Comparison of ENCODE assay signal across 2 worm cellular contexts in genomic region chrV:11094698-11095097, ce11.
TF ChIP-seq lines count a peak whose summit lies in the region.

No protein-coding gene starts in this region.

TF ChIP-seq in whole organism, L1 larva, 84 proteins besides CTCF, POLR2A, EP300 and RAD21 (continued from another document):
- TF ChIP-seq lin-35 (GFP tag; optimal IDR thresholded peaks at IDR 0.05; lab: Kevin White, UChicago), result peak in 1 of 2 experiments; percentile 29
- peak; percentile 19 for TF ChIP-seq blmp-1 (tag; optimal IDR thresholded peaks at IDR 0.05; lab: Kevin White, UChicago)
- TF ChIP-seq dpl-1 (GFP tag; optimal IDR thresholded peaks at IDR 0.05; lab: Kevin White, UChicago), result no peak
- peak in 1 of 6 experiments; percentile 28 for TF ChIP-seq elt-3 (tag; optimal IDR thresholded peaks at IDR 0.05; lab: Kevin White, UChicago)
- no peak for TF ChIP-seq nhr-84 (tag; optimal IDR thresholded peaks at IDR 0.05; lab: Kevin White, UChicago)
- TF ChIP-seq nhr-71 (tag; optimal IDR thresholded peaks at IDR 0.05; lab: Kevin White, UChicago), result peak; percentile 3

TF ChIP-seq in whole organism, L4 larva, 104 proteins besides CTCF, POLR2A, EP300 and RAD21 (continued from another document):
- TF ChIP-seq aly-2 (tag; optimal IDR thresholded peaks at IDR 0.05; lab: Kevin White, UChicago) (no peak), mdl-1 (tag; optimal IDR thresholded peaks at IDR 0.05; lab: Kevin White, UChicago) (peak in 1 of 2 experiments; percentile 26), nhr-10 (tag; optimal IDR thresholded peaks at IDR 0.05; lab: Kevin White, UChicago) (no peak), nhr-11 (tag; optimal IDR thresholded peaks at IDR 0.05; lab: Kevin White, UChicago) (no peak), ZK337.2 (GFP tag; IDR thresholded peaks at IDR 0.05; lab: Robert Waterston, UW) (no peak), hlh-30 (tag; optimal IDR thresholded peaks at IDR 0.05; lab: Kevin White, UChicago; ENCODE audit: insufficient read depth) (peak; percentile 77), jun-1 (tag; optimal IDR thresholded peaks at IDR 0.05; lab: Kevin White, UChicago) (no peak), tag-97 (GFP tag; IDR thresholded peaks at IDR 0.05; lab: Robert Waterston, UW) (no peak), hlh-11 (tag; optimal IDR thresholded peaks at IDR 0.05; lab: Kevin White, UChicago) (peak; percentile 34), mdt-29 (GFP tag; IDR thresholded peaks at IDR 0.05; lab: Robert Waterston, UW) (no peak), unc-62 (GFP tag; optimal IDR thresholded peaks at IDR 0.05 in 1 of 2; lab: Kevin White, UChicago) (peak in 1 of 2 experiments; percentile 73), unc-62 (tag; optimal IDR thresholded peaks at IDR 0.05; lab: Kevin White, UChicago) (no peak), spr-1 (tag; optimal IDR thresholded peaks at IDR 0.05; lab: Kevin White, UChicago) (no peak), ceh-20 (GFP tag; IDR thresholded peaks at IDR 0.05; lab: Robert Waterston, UW) (peak; percentile 32; the same call in 1 of the 2 replicates), Y48G9A.11 (GFP tag; IDR thresholded peaks at IDR 0.05; lab: Robert Waterston, UW) (no peak), mep-1 (tag; optimal IDR thresholded peaks at IDR 0.05; lab: Kevin White, UChicago) (no peak), T20F7.1 (GFP tag; optimal IDR thresholded peaks at IDR 0.05; lab: Kevin White, UChicago) (no peak), lin-29 (GFP tag; IDR thresholded peaks at IDR 0.05; lab: Robert Waterston, UW) (no peak), mxl-3 (GFP tag; optimal IDR thresholded peaks at IDR 0.05; lab: Kevin White, UChicago) (peak; percentile 73), zip-2 (tag; optimal IDR thresholded peaks at IDR 0.05; lab: Kevin White, UChicago) (no peak), nhr-48 (tag; optimal IDR thresholded peaks at IDR 0.05; lab: Kevin White, UChicago) (peak; percentile 70)
